Worm (Caenorhabditis elegans) whole organism, young adult: ENCODE results near the gene ets-10.

Experiments
- F37B4.10 ChIP-seq: fragments of 200-800 bp; sonication (Bioruptor generic); IDR thresholded peaks from 2 replicates; pipeline ENCODE4 v1.3.6; 2022; ENCODE audit warnings: missing genetic modification characterization, missing compliant biosample characterization
- T07F8.4 ChIP-seq: sonication (generic microtip); optimal IDR thresholded peaks from 2 replicates; lab custom pipeline; 2016; ENCODE audit warnings: mild to moderate bottlenecking, missing genetic modification characterization, moderate library complexity, missing compliant biosample characterization
- atf-7 ChIP-seq: sonication (generic microtip); optimal IDR thresholded peaks from 2 replicates; lab custom pipeline; 2017; ENCODE audit warnings: mild to moderate bottlenecking, missing genetic modification characterization, missing compliant biosample characterization
- ceh-58 ChIP-seq: fragments of 200-800 bp; sonication (Bioruptor generic); IDR thresholded peaks from 2 replicates; pipeline ENCODE4 v1.3.6; 2022; ENCODE audit warnings: missing genetic modification characterization, missing compliant biosample characterization
- hrde-1 ChIP-seq: sonication (generic microtip); optimal IDR thresholded peaks from 2 replicates; lab custom pipeline; 2016; ENCODE audit warnings: missing genetic modification characterization, mild to moderate bottlenecking, missing compliant biosample characterization, moderate library complexity, missing genotype, missing genetic modification reagents, borderline replicate concordance
- let-607 ChIP-seq, 2 experiments: fragments of 200-800 bp in 1 of 2; sonication (Bioruptor generic) in 1 of 2; sonication (generic microtip) in 1 of 2; optimal IDR thresholded peaks; 2 replicates each; lab custom pipeline; 2016 to 2018; ENCODE audit warnings: mild to moderate bottlenecking in 2 of 2, missing compliant biosample characterization in 2 of 2, missing genetic modification characterization in 2 of 2, moderate library complexity in 2 of 2, missing genotype in 1 of 2
- lin-35 ChIP-seq, 3 experiments: fragments of 150-350 bp in 2 of 3; sonication (generic microtip) in 1 of 3; optimal IDR thresholded peaks; 2 replicates each; lab custom pipeline; 2014 to 2018; ENCODE audit warnings: missing biosample characterization in 3 of 3, missing genetic modification characterization in 3 of 3, missing genetic modification reagents in 3 of 3
- lir-1 ChIP-seq: fragments of 200-800 bp; sonication (Bioruptor generic); conservative IDR thresholded peaks from 2 replicates; pipeline ENCODE4 v1.3.6; 2022; ENCODE audit warnings: missing genetic modification reagents, missing genetic modification characterization, missing compliant biosample characterization
- snpc-4 ChIP-seq, 5 experiments: fragments of 150-350 bp in 1 of 5; sonication (generic microtip) in 4 of 5; optimal IDR thresholded peaks; 2 replicates each; lab custom pipeline; 2014 to 2018; ENCODE audit warnings: missing genetic modification characterization in 5 of 5, missing biosample characterization in 3 of 5, antibody characterized with exemption in 2 of 5, mild to moderate bottlenecking in 2 of 5, missing compliant biosample characterization in 2 of 5, missing genotype in 2 of 5, moderate library complexity in 2 of 5, missing genetic modification reagents in 1 of 5
- tlf-1 ChIP-seq: fragments of 200-800 bp; sonication (Bioruptor generic); optimal IDR thresholded peaks from 2 replicates; lab custom pipeline; 2018; ENCODE audit warnings: mild to moderate bottlenecking, missing genetic modification characterization, missing compliant biosample characterization
- unc-62 ChIP-seq: fragments of 150-350 bp; optimal IDR thresholded peaks from 2 replicates; lab custom pipeline; 2014; ENCODE audit warnings: missing biosample characterization, missing genetic modification reagents, missing genetic modification characterization
- xnd-1 ChIP-seq: sonication (generic microtip); optimal IDR thresholded peaks from 2 replicates; lab custom pipeline; 2016; ENCODE audit warnings: missing genotype, missing genetic modification reagents, missing genetic modification characterization, missing compliant biosample characterization

DNA sequence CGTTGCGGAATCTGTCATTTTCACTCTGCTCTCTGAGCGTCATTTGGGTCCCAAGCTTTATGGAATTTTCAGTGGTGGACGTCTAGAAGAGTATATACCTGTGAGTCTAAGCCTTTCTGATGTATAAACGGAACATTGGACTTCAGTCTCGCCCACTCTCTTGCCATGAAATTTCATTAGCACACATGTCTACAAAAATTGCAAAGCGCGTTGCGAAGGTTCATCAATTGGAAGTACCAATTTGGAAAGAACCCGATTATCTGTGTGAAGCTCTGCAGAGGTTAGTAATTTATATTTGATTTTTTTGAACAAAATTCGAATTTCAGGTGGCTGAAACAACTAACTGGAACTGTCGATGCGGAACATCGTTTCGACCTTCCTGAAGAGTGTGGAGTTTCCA lies 5.8 kb downstream of the ets-10 start:
- TF ChIP-seq lin-35 (GFP tag; optimal IDR thresholded peaks at IDR 0.05; lab: Kevin White, UChicago) (no peak), unc-62 (no peak), hrde-1 (tag; lab: Kevin White, UChicago) (no peak), atf-7 (no peak), F37B4.10 (GFP tag; lab: Robert Waterston, UW) (no peak), snpc-4 (GFP tag; optimal IDR thresholded peaks at IDR 0.05; lab: Kevin White, UChicago) (no peak), snpc-4 (tag; optimal IDR thresholded peaks at IDR 0.05; lab: Kevin White, UChicago) (no peak), let-607 (tag; optimal IDR thresholded peaks at IDR 0.05; lab: Kevin White, UChicago) (no peak), tlf-1 (no peak), xnd-1 (no peak), ceh-58 (GFP tag; lab: Robert Waterston, UW) (no peak), T07F8.4 (tag; lab: Kevin White, UChicago) (no peak), lir-1 (GFP tag; lab: Robert Waterston, UW) (no peak)
